Fruit fly (Drosophila melanogaster) whole organism, embryonic: ENCODE data around the gene Fbp2.
A peak's percentile ranks its signal among the peaks of the same experiment; 100 is the strongest.

Experiments
- Atf6 ChIP-seq: fragments of 200-800 bp; sonication (Bioruptor generic); IDR thresholded peaks from 2 replicates; pipeline ENCODE4 v1.3.6; 2022; ENCODE audit warnings: missing biosample characterization, missing genetic modification characterization
- CG10267 ChIP-seq: fragments of 200-800 bp; sonication (Bioruptor generic); optimal IDR thresholded peaks from 2 replicates; lab custom pipeline; 2018; ENCODE audit warnings: missing biosample characterization, mild to moderate bottlenecking, missing genetic modification characterization, moderate library complexity
- CG10543 ChIP-seq: fragments of 200-800 bp; sonication (Bioruptor generic); optimal IDR thresholded peaks from 3 replicates; lab custom pipeline; 2017; ENCODE audit warnings: missing biosample characterization, mild to moderate bottlenecking, missing genetic modification characterization, moderate library complexity
- CG10959 ChIP-seq: fragments of 200-800 bp; sonication (Bioruptor generic); IDR thresholded peaks from 2 replicates; pipeline ENCODE4 v1.3.6; 2022; ENCODE audit warnings: missing biosample characterization, missing genetic modification characterization
- CG11398 ChIP-seq: fragments of 200-800 bp; sonication (Bioruptor generic); optimal IDR thresholded peaks from 2 replicates; lab custom pipeline; 2016; ENCODE audit warnings: missing biosample characterization, missing genetic modification characterization
- CG12744 ChIP-seq: fragments of 200-800 bp; sonication (Bioruptor generic); optimal IDR thresholded peaks from 2 replicates; lab custom pipeline; 2016; ENCODE audit warnings: missing biosample characterization, missing genetic modification characterization
- CG12769 ChIP-seq: fragments of 200-800 bp; sonication (Bioruptor generic); optimal IDR thresholded peaks from 2 replicates; lab custom pipeline; 2019; ENCODE audit warnings: missing biosample characterization, mild to moderate bottlenecking, missing genetic modification characterization, moderate library complexity
- CG13123 ChIP-seq: fragments of 200-800 bp; sonication (Bioruptor generic); optimal IDR thresholded peaks from 2 replicates; lab custom pipeline; 2016; ENCODE audit warnings: missing biosample characterization, missing genetic modification characterization
- CG13287 ChIP-seq: fragments of 200-800 bp; sonication (Bioruptor generic); IDR thresholded peaks from 2 replicates; pipeline ENCODE4 v1.3.6; 2022; ENCODE audit warnings: missing biosample characterization, missing genetic modification characterization; ENCODE audit not compliant: partially characterized antibody
- CG15269 ChIP-seq: fragments of 200-800 bp; sonication (Bioruptor generic); optimal IDR thresholded peaks from 2 replicates; lab custom pipeline; 2018; ENCODE audit warnings: missing biosample characterization, mild to moderate bottlenecking, missing genetic modification characterization, moderate library complexity
- CG15479 ChIP-seq: fragments of 200-800 bp; sonication (Bioruptor generic); optimal IDR thresholded peaks from 3 replicates; lab custom pipeline; 2019; ENCODE audit warnings: missing biosample characterization, mild to moderate bottlenecking, missing genetic modification characterization, moderate library complexity
- CG17359 ChIP-seq: fragments of 200-800 bp; sonication (Bioruptor generic); optimal IDR thresholded peaks from 3 replicates; lab custom pipeline; 2018; ENCODE audit warnings: missing biosample characterization, mild to moderate bottlenecking, missing genetic modification characterization, moderate library complexity
- CG18599 ChIP-seq: fragments of 200-800 bp; sonication (Bioruptor generic); optimal IDR thresholded peaks from 3 replicates; lab custom pipeline; 2017; ENCODE audit warnings: missing biosample characterization, missing genetic modification characterization, mild to moderate bottlenecking, moderate library complexity, missing genetic modification reagents
- CG2120 ChIP-seq: fragments of 200-800 bp; sonication (Bioruptor generic); optimal IDR thresholded peaks from 3 replicates; lab custom pipeline; 2016; ENCODE audit warnings: missing biosample characterization, missing genetic modification characterization
- CG2129 ChIP-seq: fragments of 200-800 bp; sonication (Bioruptor generic); IDR thresholded peaks from 2 replicates; pipeline ENCODE4 v1.3.6; 2022; ENCODE audit warnings: missing biosample characterization, missing genetic modification characterization; ENCODE audit not compliant: partially characterized antibody
- CG34376 ChIP-seq: fragments of 200-800 bp; sonication (Bioruptor generic); optimal IDR thresholded peaks from 2 replicates; lab custom pipeline; 2018; ENCODE audit warnings: missing biosample characterization, mild to moderate bottlenecking, missing genetic modification characterization
- CG4424 ChIP-seq: fragments of 200-800 bp; sonication (Bioruptor generic); optimal IDR thresholded peaks from 3 replicates; lab custom pipeline; 2016; ENCODE audit warnings: missing biosample characterization, missing genetic modification characterization
- CG6272 ChIP-seq: fragments of 200-800 bp; sonication (Bioruptor generic); IDR thresholded peaks from 2 replicates; pipeline ENCODE4 v1.3.6; 2022; ENCODE audit warnings: missing biosample characterization, missing genetic modification characterization
- CG6654 ChIP-seq: fragments of 200-800 bp; sonication (Bioruptor generic); optimal IDR thresholded peaks from 2 replicates; lab custom pipeline; 2017; ENCODE audit warnings: missing biosample characterization, mild to moderate bottlenecking, missing genetic modification characterization
- CG8089 ChIP-seq: fragments of 200-800 bp; sonication (Bioruptor generic); optimal IDR thresholded peaks from 3 replicates; lab custom pipeline; 2016; ENCODE audit warnings: missing biosample characterization, missing genetic modification characterization
- CG8281 ChIP-seq: fragments of 200-800 bp; sonication (Bioruptor generic); optimal IDR thresholded peaks from 2 replicates; lab custom pipeline; 2018; ENCODE audit warnings: missing biosample characterization, mild to moderate bottlenecking, missing genetic modification characterization, moderate library complexity
- CG8290 ChIP-seq, 3 experiments: fragments of 200-800 bp; sonication (Bioruptor generic); optimal IDR thresholded peaks; 2 replicates each; lab custom pipeline; 2016 to 2019; ENCODE audit warnings: missing biosample characterization in 3 of 3, missing genetic modification characterization in 3 of 3, mild to moderate bottlenecking in 2 of 3, moderate library complexity in 1 of 3
- CG8765 ChIP-seq: fragments of 200-800 bp; sonication (Bioruptor generic); IDR thresholded peaks from 2 replicates; pipeline ENCODE4 v1.3.6; 2022; ENCODE audit warnings: missing biosample characterization, missing genetic modification characterization
- CTCF ChIP-seq: fragments of 200-800 bp; sonication (Bioruptor generic); optimal IDR thresholded peaks from 2 replicates; lab custom pipeline; 2017; ENCODE audit warnings: missing biosample characterization, mild to moderate bottlenecking, missing genetic modification characterization, moderate library complexity
- CoRest ChIP-seq: fragments of 200-800 bp; sonication (Bioruptor generic); optimal IDR thresholded peaks from 3 replicates; lab custom pipeline; 2018; ENCODE audit warnings: missing biosample characterization, mild to moderate bottlenecking, missing genetic modification characterization, moderate library complexity
- Dbx ChIP-seq: fragments of 200-800 bp; sonication (Bioruptor generic); IDR thresholded peaks from 3 replicates; pipeline ENCODE4 v1.3.6; 2022; ENCODE audit warnings: missing biosample characterization, missing genetic modification characterization
- Deaf1 ChIP-seq: fragments of 200-800 bp; optimal IDR thresholded peaks from 3 replicates; lab custom pipeline; 2019; ENCODE audit warnings: missing biosample characterization, mild to moderate bottlenecking, missing genetic modification characterization, moderate library complexity
- Dek ChIP-seq: fragments of 200-800 bp; sonication (Bioruptor generic); optimal IDR thresholded peaks from 3 replicates; lab custom pipeline; 2019; ENCODE audit warnings: missing biosample characterization, mild to moderate bottlenecking, missing genetic modification characterization, moderate library complexity
- Dip2 ChIP-seq: fragments of 200-800 bp; sonication (Bioruptor generic); IDR thresholded peaks from 2 replicates; pipeline ENCODE4 v1.3.6; 2022; ENCODE audit warnings: missing biosample characterization, missing genetic modification characterization
- Dp ChIP-seq: fragments of 200-800 bp; sonication (Bioruptor generic); optimal IDR thresholded peaks from 2 replicates; lab custom pipeline; 2018; ENCODE audit warnings: missing biosample characterization, mild to moderate bottlenecking, missing genetic modification characterization, moderate library complexity
- GATAe ChIP-seq: fragments of 200-800 bp; sonication (Bioruptor generic); conservative IDR thresholded peaks from 2 replicates; pipeline ENCODE4 v1.3.6; 2022; ENCODE audit warnings: missing biosample characterization, missing genetic modification characterization
- Gsc ChIP-seq: fragments of 200-800 bp; sonication (Bioruptor generic); IDR thresholded peaks from 2 replicates; pipeline ENCODE4 v1.3.6; 2022; ENCODE audit warnings: missing biosample characterization, missing genetic modification characterization
- HHEX ChIP-seq: fragments of 200-800 bp; sonication (Bioruptor generic); optimal IDR thresholded peaks from 3 replicates; lab custom pipeline; 2017; ENCODE audit warnings: missing biosample characterization, mild to moderate bottlenecking, missing genetic modification characterization, missing genetic modification reagents
- Hr39 ChIP-seq: fragments of >200 bp; optimal IDR thresholded peaks from 2 replicates; lab custom pipeline; 2017
- Kr ChIP-seq: fragments of 200-800 bp; sonication (Bioruptor generic); optimal IDR thresholded peaks from 2 replicates; lab custom pipeline; 2017; ENCODE audit warnings: missing biosample characterization, mild to moderate bottlenecking, missing genetic modification characterization
- Meics ChIP-seq: fragments of 200-800 bp; sonication (Bioruptor generic); optimal IDR thresholded peaks from 2 replicates; lab custom pipeline; 2017; ENCODE audit warnings: missing biosample characterization, mild to moderate bottlenecking, missing genetic modification characterization
- NK7.1 ChIP-seq: fragments of 200-800 bp; sonication (Bioruptor generic); optimal IDR thresholded peaks from 3 replicates; lab custom pipeline; 2016; ENCODE audit warnings: missing biosample characterization, missing genetic modification characterization
- Opbp ChIP-seq: fragments of 200-800 bp; sonication (Bioruptor generic); IDR thresholded peaks from 3 replicates; pipeline ENCODE4 v1.3.6; 2022; ENCODE audit warnings: missing biosample characterization, missing genetic modification characterization; ENCODE audit not compliant: partially characterized antibody
- PHDP ChIP-seq: fragments of 200-800 bp; sonication (Bioruptor generic); optimal IDR thresholded peaks from 3 replicates; lab custom pipeline; 2018; ENCODE audit warnings: missing biosample characterization, mild to moderate bottlenecking, missing genetic modification characterization, moderate library complexity
- Spps ChIP-seq: fragments of 200-800 bp; sonication (Bioruptor generic); optimal IDR thresholded peaks from 2 replicates; lab custom pipeline; 2018; ENCODE audit warnings: missing biosample characterization, mild to moderate bottlenecking, missing genetic modification characterization
- Ssrp ChIP-seq: fragments of 200-800 bp; sonication (Bioruptor generic); optimal IDR thresholded peaks from 2 replicates; lab custom pipeline; 2018; ENCODE audit warnings: missing biosample characterization, mild to moderate bottlenecking, missing genetic modification characterization, moderate library complexity
- TFAM ChIP-seq: fragments of 200-800 bp; sonication (Bioruptor generic); optimal IDR thresholded peaks from 2 replicates; lab custom pipeline; 2017; ENCODE audit warnings: missing biosample characterization, missing genetic modification characterization, inconsistent platforms
- bowl ChIP-seq: fragments of 200-800 bp; sonication (Bioruptor generic); IDR thresholded peaks from 2 replicates; pipeline ENCODE4 v1.3.6; 2022; ENCODE audit warnings: missing biosample characterization, missing genetic modification characterization
- cg ChIP-seq: fragments of 200-800 bp; sonication (Bioruptor generic); optimal IDR thresholded peaks from 3 replicates; lab custom pipeline; 2019; ENCODE audit warnings: missing biosample characterization, mild to moderate bottlenecking, missing genetic modification characterization, moderate library complexity
- gce ChIP-seq: fragments of 200-800 bp; sonication (Bioruptor generic); IDR thresholded peaks from 3 replicates; pipeline ENCODE4 v1.3.6; 2022; ENCODE audit warnings: missing biosample characterization, missing genetic modification characterization
- jumu ChIP-seq: fragments of 200-800 bp; sonication (Bioruptor generic); optimal IDR thresholded peaks from 3 replicates; lab custom pipeline; 2016; ENCODE audit warnings: missing biosample characterization, missing genetic modification characterization
- pho ChIP-seq: fragments of 200-800 bp; sonication (Bioruptor generic); optimal IDR thresholded peaks from 2 replicates; lab custom pipeline; 2016; ENCODE audit warnings: missing biosample characterization, missing genetic modification characterization
- phol ChIP-seq: fragments of 200-800 bp; sonication (Bioruptor generic); optimal IDR thresholded peaks from 3 replicates; lab custom pipeline; 2018; ENCODE audit warnings: missing biosample characterization, mild to moderate bottlenecking, missing genetic modification characterization, moderate library complexity
- psq ChIP-seq: fragments of 200-800 bp; sonication (Bioruptor generic); optimal IDR thresholded peaks from 2 replicates; lab custom pipeline; 2017; ENCODE audit warnings: missing biosample characterization, missing genetic modification characterization

The Fbp2 gene

dm6 chr2L:9430992-9431602 lies 4.5 kb downstream of the Fbp2 start, which contains the start of the genes FucTB and scat (continued):
- TF ChIP-seq HHEX (GFP tag; lab: Kevin White, UChicago) (peak; percentile 87), CG12769 (tag; lab: Kevin White, UChicago) (no peak), CG2129 (GFP tag; lab: Robert Waterston, UW) (no peak), CG11398 (GFP tag; lab: Kevin White, UChicago) (peak; percentile 35), CG10959 (GFP tag; lab: Robert Waterston, UW) (peak; percentile 83), jumu (GFP tag; lab: Kevin White, UChicago) (peak; percentile 40), CG4424 (GFP tag; lab: Kevin White, UChicago) (peak; percentile 91), CG15269 (tag; lab: Kevin White, UChicago) (peak; percentile 88), Dip2 (GFP tag; lab: Robert Waterston, UW) (peak; percentile 47; the same call in 1 of the 2 replicates), TFAM (no peak), CG2120 (GFP tag; lab: Kevin White, UChicago) (peak; percentile 89), CG8281 (tag; lab: Kevin White, UChicago) (peak; percentile 73), Opbp (GFP tag; lab: Robert Waterston, UW) (peak; percentile 55; the same call in 1 of the 3 replicates), Gsc (GFP tag; lab: Robert Waterston, UW) (peak; percentile 76), CG6272 (GFP tag; lab: Robert Waterston, UW) (peak; percentile 94), psq (GFP tag; lab: Kevin White, UChicago) (peak; percentile 86), CTCF (peak; percentile 33), Spps (tag; lab: Kevin White, UChicago) (peak; percentile 67), GATAe (GFP tag; lab: Robert Waterston, UW) (peak; percentile 67), CG13287 (GFP tag; lab: Robert Waterston, UW) (peak; percentile 49), Hr39 (lab: Kevin White, UChicago) (no peak), Ssrp (peak; percentile 97), Dbx (GFP tag; lab: Robert Waterston, UW) (peak; percentile 94), CoRest (tag; lab: Kevin White, UChicago) (peak; percentile 98), Meics (GFP tag; lab: Kevin White, UChicago) (peak; percentile 91), CG10267 (peak; percentile 97), Kr (no peak), Deaf1 (peak; percentile 69), CG8765 (GFP tag; lab: Robert Waterston, UW) (peak; percentile 90), CG6654 (GFP tag; lab: Kevin White, UChicago) (peak; percentile 71), NK7.1 (GFP tag; lab: Kevin White, UChicago) (no peak), CG17359 (tag; lab: Kevin White, UChicago) (peak; percentile 78), CG13123 (GFP tag; lab: Kevin White, UChicago) (peak; percentile 69), CG12744 (GFP tag; lab: Kevin White, UChicago) (peak; percentile 6), CG34376 (GFP tag; lab: Kevin White, UChicago) (peak; percentile 39), CG15479 (GFP tag; lab: Kevin White, UChicago) (peak; percentile 50), CG8290 (GFP tag; optimal IDR thresholded peaks at IDR 0.05; lab: Kevin White, UChicago) (peak; percentile 79), CG8290 (tag; optimal IDR thresholded peaks at IDR 0.05; lab: Kevin White, UChicago) (peak in 1 of 2 experiments; percentile 48), CG8089 (GFP tag; lab: Kevin White, UChicago) (peak; percentile 15), CG10543 (GFP tag; lab: Kevin White, UChicago) (peak; percentile 93), CG18599 (GFP tag; lab: Kevin White, UChicago) (peak; percentile 90), Dek (peak; percentile 89), Atf6 (peak; percentile 76), pho (peak; percentile 72), Dp (GFP tag; lab: Kevin White, UChicago) (peak; percentile 69), PHDP (tag; lab: Kevin White, UChicago) (peak; percentile 92), bowl (peak; percentile 55; the same call in 1 of the 2 replicates), gce (GFP tag; lab: Robert Waterston, UW) (peak; percentile 67; the same call in 1 of the 3 replicates), phol (peak; percentile 98), cg (GFP tag; lab: Kevin White, UChicago) (no peak)
